Worm (Caenorhabditis elegans): Measurements from ENCODE around the gene col-158.

col-158 gene

ce11 chrV:11809935-11810334 lies 19.4 kb upstream of the col-158 start:
- TF ChIP-seq ztf-11 (tag; optimal IDR thresholded peaks at IDR 0.05) (no peak), mep-1 (tag; optimal IDR thresholded peaks at IDR 0.05) (no peak), nhr-76 (tag; optimal IDR thresholded peaks at IDR 0.05) (no peak), blmp-1 (tag; optimal IDR thresholded peaks at IDR 0.05) (no peak), elt-3 (tag; optimal IDR thresholded peaks at IDR 0.05) (no peak), drap-1 (GFP tag; optimal IDR thresholded peaks at IDR 0.05) (no peak), lin-32 (GFP tag; optimal IDR thresholded peaks at IDR 0.05) (no peak), sptf-1 (tag; optimal IDR thresholded peaks at IDR 0.05) (no peak), ceh-43 (GFP tag; optimal IDR thresholded peaks at IDR 0.05) (no peak)

DNA sequence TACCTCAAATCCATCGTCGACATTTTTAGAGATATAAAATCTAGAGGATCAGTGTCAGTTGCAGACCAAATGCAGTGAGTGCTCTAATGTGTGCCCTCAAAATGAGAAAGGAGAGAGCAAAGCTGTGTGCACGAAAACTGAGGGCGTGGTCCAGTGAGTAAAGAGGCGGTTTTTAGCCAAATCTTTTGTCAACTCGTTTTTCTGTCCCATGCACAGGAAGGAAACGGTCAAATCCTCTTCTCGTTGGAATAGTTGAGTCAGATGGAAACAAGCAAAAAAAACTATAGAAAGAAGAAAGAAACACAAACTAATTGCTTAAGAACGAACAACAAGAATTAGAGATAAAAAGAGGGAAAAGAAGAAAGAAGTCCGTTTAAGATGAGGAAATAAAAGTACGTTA lies 17.5 kb upstream of the col-158 start, which contains the start of gene D2023.3:
Gene D2023.3 (minus strand): TSS at position 101 of the 400 bp plus-strand sequence.
- no peak for TF ChIP-seq elt-3 (tag; optimal IDR thresholded peaks at IDR 0.05)
- no peak for TF ChIP-seq ceh-83 (GFP tag; optimal IDR thresholded peaks at IDR 0.05)
- no peak for TF ChIP-seq mab-5 (tag; optimal IDR thresholded peaks at IDR 0.05)
- no peak for TF ChIP-seq pha-4 (tag; optimal IDR thresholded peaks at IDR 0.05)
- TF ChIP-seq sptf-1 (tag; optimal IDR thresholded peaks at IDR 0.05), result no peak
- TF ChIP-seq lin-13 (tag; optimal IDR thresholded peaks at IDR 0.05), result no peak
- no peak for TF ChIP-seq nhr-28 (tag; optimal IDR thresholded peaks at IDR 0.05)
- no peak for TF ChIP-seq nhr-237 (tag; optimal IDR thresholded peaks at IDR 0.05)
- TF ChIP-seq ham-2 (GFP tag; optimal IDR thresholded peaks at IDR 0.05), result no peak

DNA sequence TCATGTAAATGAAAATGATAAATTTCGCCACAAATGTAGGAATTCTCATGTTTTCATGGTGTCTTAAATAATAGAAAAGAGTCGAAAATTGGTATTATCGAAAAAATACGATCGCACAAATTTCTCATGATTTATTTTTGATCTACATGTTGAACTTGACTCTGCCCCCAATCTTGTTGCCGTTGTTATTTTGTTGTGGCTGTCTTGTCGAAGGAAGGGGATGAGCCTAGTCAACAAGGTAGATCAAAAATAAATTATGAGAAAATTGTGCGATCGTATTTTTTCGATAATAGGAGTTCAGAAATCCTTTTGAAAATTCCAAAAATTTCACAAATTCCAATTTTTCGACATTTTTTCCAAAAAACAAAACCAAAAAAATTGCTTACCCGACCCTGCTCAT lies 13.8 kb upstream of the col-158 start:
- TF ChIP-seq drap-1 (GFP tag; optimal IDR thresholded peaks at IDR 0.05) (no peak), sem-2 (GFP tag; optimal IDR thresholded peaks at IDR 0.05) (no peak), blmp-1 (tag; optimal IDR thresholded peaks at IDR 0.05) (no peak), nhr-2 (tag; optimal IDR thresholded peaks at IDR 0.05) (no peak), zip-8 (tag; optimal IDR thresholded peaks at IDR 0.05) (no peak), unc-62 (GFP tag; optimal IDR thresholded peaks at IDR 0.05) (no peak), unc-39 (tag; optimal IDR thresholded peaks at IDR 0.05) (no peak), sptf-1 (tag; optimal IDR thresholded peaks at IDR 0.05) (no peak), tbx-8 (GFP tag; optimal IDR thresholded peaks at IDR 0.05) (no peak), elt-3 (tag; optimal IDR thresholded peaks at IDR 0.05) (no peak), ces-1 (GFP tag; optimal IDR thresholded peaks at IDR 0.05) (no peak), bed-3 (GFP tag; optimal IDR thresholded peaks at IDR 0.05) (no peak), unc-120 (tag; optimal IDR thresholded peaks at IDR 0.05; ENCODE audit: poor library complexity, severe bottlenecking) (no peak), nhr-237 (tag; optimal IDR thresholded peaks at IDR 0.05) (no peak), ceh-39 (tag; optimal IDR thresholded peaks at IDR 0.05) (no peak), cnd-1 (tag; optimal IDR thresholded peaks at IDR 0.05) (no peak), pha-4 (tag; optimal IDR thresholded peaks at IDR 0.05) (no peak)

ce11 chrV:11817263-11817726 lies 12.1 kb upstream of the col-158 start:
- TF ChIP-seq mab-5 (tag; optimal IDR thresholded peaks at IDR 0.05) (no peak), nhr-12 (tag; optimal IDR thresholded peaks at IDR 0.05) (no peak), ztf-11 (tag; optimal IDR thresholded peaks at IDR 0.05) (no peak), ceh-83 (GFP tag; optimal IDR thresholded peaks at IDR 0.05) (no peak), unc-62 (GFP tag; optimal IDR thresholded peaks at IDR 0.05) (no peak), ces-1 (GFP tag; optimal IDR thresholded peaks at IDR 0.05) (no peak), cnd-1 (tag; optimal IDR thresholded peaks at IDR 0.05) (no peak), hlh-1 (tag; optimal IDR thresholded peaks at IDR 0.05) (no peak), sem-2 (GFP tag; optimal IDR thresholded peaks at IDR 0.05) (no peak), drap-1 (GFP tag; optimal IDR thresholded peaks at IDR 0.05) (no peak), pha-4 (tag; optimal IDR thresholded peaks at IDR 0.05) (no peak), M03D4.4 (tag; optimal IDR thresholded peaks at IDR 0.05) (no peak), mep-1 (tag; optimal IDR thresholded peaks at IDR 0.05) (no peak), snpc-4 (tag; optimal IDR thresholded peaks at IDR 0.05) (no peak), elt-3 (tag; optimal IDR thresholded peaks at IDR 0.05) (no peak), ceh-43 (GFP tag; optimal IDR thresholded peaks at IDR 0.05) (no peak), elt-1 (tag; optimal IDR thresholded peaks at IDR 0.05; ENCODE audit: borderline replicate concordance, insufficient read depth) (no peak)

- TF ChIP-seq ceh-39 (tag; optimal IDR thresholded peaks at IDR 0.05) (no peak), cnd-1 (tag; optimal IDR thresholded peaks at IDR 0.05) (no peak), ztf-11 (tag; optimal IDR thresholded peaks at IDR 0.05) (no peak), bed-3 (GFP tag; optimal IDR thresholded peaks at IDR 0.05) (no peak), pha-4 (tag; optimal IDR thresholded peaks at IDR 0.05) (no peak), unc-39 (tag; optimal IDR thresholded peaks at IDR 0.05) (no peak), elt-3 (tag; optimal IDR thresholded peaks at IDR 0.05) (no peak), elt-1 (tag; optimal IDR thresholded peaks at IDR 0.05; ENCODE audit: borderline replicate concordance, insufficient read depth) (no peak), nhr-237 (tag; optimal IDR thresholded peaks at IDR 0.05) (no peak), lin-13 (tag; optimal IDR thresholded peaks at IDR 0.05) (no peak), drap-1 (GFP tag; optimal IDR thresholded peaks at IDR 0.05) (no peak)
These were observed 11.3 kb upstream of the col-158 start for ce11 chrV:11818064-11818463.

All from whole organism, mixed stage, embryonic.